Fruit fly (Drosophila melanogaster): ENCODE results near the gene TSG101.

TSG101 gene

dm6 chr3L:16825195-16825594 lies 16.9 kb upstream of the TSG101 start (continued):
- TF ChIP-seq CG10565 (GFP tag; optimal IDR thresholded peaks at IDR 0.05), result no peak
- TF ChIP-seq HLH4C (GFP tag; IDR thresholded peaks at IDR 0.05; ENCODE audit: partially characterized antibody), result no peak
- TF ChIP-seq bab2 (GFP tag; optimal IDR thresholded peaks at IDR 0.05), result no peak
- no peak for TF ChIP-seq knrl (GFP tag; IDR thresholded peaks at IDR 0.05; ENCODE audit: partially characterized antibody)
- TF ChIP-seq Neu2 (GFP tag; optimal IDR thresholded peaks at IDR 0.05; ENCODE audit: borderline replicate concordance), result no peak
- peak; percentile 32; the same call in 1 of the 2 replicates for TF ChIP-seq Xrp1 (GFP tag; IDR thresholded peaks at IDR 0.05)
- TF ChIP-seq Fer1 (GFP tag; optimal IDR thresholded peaks at IDR 0.05), result peak; percentile 1
- TF ChIP-seq CG10267 (tag; optimal IDR thresholded peaks at IDR 0.05), result peak; percentile 20
- TF ChIP-seq CG9437 (GFP tag; optimal IDR thresholded peaks at IDR 0.05), result peak; percentile 45
- TF ChIP-seq CG17361 (GFP tag; IDR thresholded peaks at IDR 0.05), result 0 out of 3 replicates have a peak, but pooled peaks have one; percentile 45
- TF ChIP-seq CG32532 (GFP tag; IDR thresholded peaks at IDR 0.05), result no peak
- TF ChIP-seq CG7839 (tag; optimal IDR thresholded peaks at IDR 0.05), result peak; percentile 56
- peak; percentile 9 for TF ChIP-seq CG9727 (GFP tag; optimal IDR thresholded peaks at IDR 0.05)
- TF ChIP-seq CG8765 (GFP tag; IDR thresholded peaks at IDR 0.05), result no peak
- no peak for TF ChIP-seq sens-2 (GFP tag; IDR thresholded peaks at IDR 0.05)
- TF ChIP-seq Asciz (GFP tag; optimal IDR thresholded peaks at IDR 0.05), result no peak
- TF ChIP-seq CG17912 (GFP tag; optimal IDR thresholded peaks at IDR 0.05), result no peak
- no peak for TF ChIP-seq Antp (GFP tag; optimal IDR thresholded peaks at IDR 0.05)
- TF ChIP-seq CG30403 (GFP tag; optimal IDR thresholded peaks at IDR 0.05), result peak; percentile 17
- TF ChIP-seq ara (GFP tag; IDR thresholded peaks at IDR 0.05), result no peak
- TF ChIP-seq en (GFP tag; optimal IDR thresholded peaks at IDR 0.05), result no peak
- peak; percentile 7 for TF ChIP-seq CG18619 (GFP tag; optimal IDR thresholded peaks at IDR 0.05)
- TF ChIP-seq CG8089 (GFP tag; optimal IDR thresholded peaks at IDR 0.05), result no peak
- no peak for TF ChIP-seq chn (GFP tag; optimal IDR thresholded peaks at IDR 0.05)
- peak; percentile 68 for TF ChIP-seq dmrt99B (tag; optimal IDR thresholded peaks at IDR 0.05)
- TF ChIP-seq CG13424 (tag; optimal IDR thresholded peaks at IDR 0.05), result peak; percentile 56
- TF ChIP-seq CG2712 (tag; optimal IDR thresholded peaks at IDR 0.05), result peak; percentile 31
- peak in 1 of 2 experiments; percentile 75 for TF ChIP-seq Hr51 (GFP tag; optimal IDR thresholded peaks at IDR 0.05)
- TF ChIP-seq Sox100B (GFP tag; optimal IDR thresholded peaks at IDR 0.05), result peak; percentile 13
- TF ChIP-seq lab (GFP tag; optimal IDR thresholded peaks at IDR 0.05), result no peak
- peak; percentile 45 for TF ChIP-seq nmo (GFP tag; optimal IDR thresholded peaks at IDR 0.05)
- peak; percentile 51 for TF ChIP-seq Sox102F (GFP tag; optimal IDR thresholded peaks at IDR 0.05)
- no peak for TF ChIP-seq ttk (GFP tag; IDR thresholded peaks at IDR 0.05)
- peak in 1 of 2 experiments; percentile 10 for TF ChIP-seq bsh (GFP tag; optimal IDR thresholded peaks at IDR 0.05)
- peak; percentile 19 for TF ChIP-seq CG17829 (tag; optimal IDR thresholded peaks at IDR 0.05)
- TF ChIP-seq Blimp-1 (GFP tag; optimal IDR thresholded peaks at IDR 0.05), result peak; percentile 23
- no peak for TF ChIP-seq jumu (GFP tag; optimal IDR thresholded peaks at IDR 0.05)
- TF ChIP-seq CG2129 (GFP tag; IDR thresholded peaks at IDR 0.05; ENCODE audit: partially characterized antibody), result no peak
- peak; percentile 47 for TF ChIP-seq CG7556 (GFP tag; optimal IDR thresholded peaks at IDR 0.05)
- no peak for TF ChIP-seq trem (tag; optimal IDR thresholded peaks at IDR 0.05)
- TF ChIP-seq CG11504 (tag; optimal IDR thresholded peaks at IDR 0.05), result peak; percentile 73
- TF ChIP-seq CG30431 (GFP tag; optimal IDR thresholded peaks at IDR 0.05), result no peak
- no peak for TF ChIP-seq Gug (GFP tag; IDR thresholded peaks at IDR 0.05)
- no peak for TF ChIP-seq CG6791 (GFP tag; IDR thresholded peaks at IDR 0.05; ENCODE audit: partially characterized antibody)
- TF ChIP-seq Deaf1 (tag; optimal IDR thresholded peaks at IDR 0.05), result no peak
- TF ChIP-seq Gsc (GFP tag; IDR thresholded peaks at IDR 0.05), result no peak
